Fruit fly (Drosophila melanogaster): ENCODE results near the gene Proc.

DNA sequence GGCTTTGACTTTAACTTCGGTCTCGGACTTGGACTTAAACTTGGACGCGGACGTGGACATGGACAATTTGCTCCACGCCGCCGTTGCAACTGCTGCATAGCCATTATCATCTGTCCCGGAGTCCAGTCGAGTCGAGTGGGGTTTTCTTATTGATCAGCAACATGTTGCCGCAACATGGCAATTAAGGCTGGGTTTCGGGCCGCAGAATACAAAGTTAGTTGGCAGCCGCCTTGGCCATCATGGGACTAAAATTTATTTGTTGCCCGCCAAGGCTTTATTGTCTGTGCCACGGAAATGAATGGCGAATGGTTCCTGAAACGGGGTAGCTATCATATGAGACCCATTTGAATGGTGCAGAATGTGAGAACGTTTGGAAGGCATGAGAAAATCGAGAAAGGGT, 30.6 kb upstream of the Proc start:
- TF ChIP-seq CG8478 (optimal IDR thresholded peaks at IDR 0.05) (no peak), psq (optimal IDR thresholded peaks at IDR 0.05) (no peak)

Data from whole organism.